Fruit fly (Drosophila melanogaster) whole organism, embryonic: Measurements from ENCODE around the gene CG13949.
A peak's percentile ranks its signal among the peaks of the same experiment; 100 is the strongest.

Experiments
- Atf3 ChIP-seq: fragments of 200-800 bp; sonication (Bioruptor generic); optimal IDR thresholded peaks from 3 replicates; lab custom pipeline; 2016; ENCODE audit warnings: missing biosample characterization, missing genetic modification characterization
- B-H2 ChIP-seq: fragments of 200-800 bp; sonication (Bioruptor generic); optimal IDR thresholded peaks from 2 replicates; lab custom pipeline; 2018; ENCODE audit warnings: missing biosample characterization, mild to moderate bottlenecking, missing genetic modification characterization
- Bdp1 ChIP-seq: fragments of 200-800 bp; sonication (Bioruptor generic); optimal IDR thresholded peaks from 3 replicates; lab custom pipeline; 2016; ENCODE audit warnings: missing biosample characterization, missing genetic modification characterization
- CG1024 ChIP-seq: fragments of 200-800 bp; sonication (Bioruptor generic); IDR thresholded peaks from 2 replicates; pipeline ENCODE4 v1.3.6; 2022; ENCODE audit warnings: missing biosample characterization, missing genetic modification characterization
- CG10321 ChIP-seq: fragments of 200-800 bp; sonication (Bioruptor generic); IDR thresholded peaks from 2 replicates; pipeline ENCODE4 v1.3.6; 2022; ENCODE audit warnings: missing biosample characterization, missing genetic modification characterization
- CG10431 ChIP-seq: fragments of 200-800 bp; sonication (Bioruptor generic); optimal IDR thresholded peaks from 3 replicates; lab custom pipeline; 2018; ENCODE audit warnings: missing biosample characterization, mild to moderate bottlenecking, missing genetic modification characterization
- CG11085 ChIP-seq: fragments of 200-800 bp; sonication (Bioruptor generic); IDR thresholded peaks from 2 replicates; pipeline ENCODE4 v1.3.6; 2022; ENCODE audit warnings: missing biosample characterization, missing genetic modification characterization
- CG12071 ChIP-seq: fragments of 200-800 bp; sonication (Bioruptor generic); optimal IDR thresholded peaks from 3 replicates; lab custom pipeline; 2018; ENCODE audit warnings: missing biosample characterization, mild to moderate bottlenecking, missing genetic modification characterization
- CG12236 ChIP-seq: fragments of 200-800 bp; sonication (Bioruptor generic); optimal IDR thresholded peaks from 2 replicates; lab custom pipeline; 2016; ENCODE audit warnings: missing biosample characterization, missing genetic modification characterization
- CG12391 ChIP-seq: fragments of 200-800 bp; sonication (Bioruptor generic); optimal IDR thresholded peaks from 3 replicates; lab custom pipeline; 2018; ENCODE audit warnings: missing biosample characterization, mild to moderate bottlenecking, missing genetic modification characterization, moderate library complexity
- CG15269 ChIP-seq: fragments of 200-800 bp; sonication (Bioruptor generic); optimal IDR thresholded peaks from 2 replicates; lab custom pipeline; 2018; ENCODE audit warnings: missing biosample characterization, mild to moderate bottlenecking, missing genetic modification characterization, moderate library complexity
- CG15696 ChIP-seq: fragments of 200-800 bp; sonication (Bioruptor generic); optimal IDR thresholded peaks from 2 replicates; lab custom pipeline; 2019; ENCODE audit warnings: missing biosample characterization, mild to moderate bottlenecking, missing genetic modification characterization, moderate library complexity
- CG17912 ChIP-seq: fragments of 200-800 bp; sonication (Bioruptor generic); optimal IDR thresholded peaks from 2 replicates; lab custom pipeline; 2018; ENCODE audit warnings: missing biosample characterization, mild to moderate bottlenecking, missing genetic modification characterization
- CG18599 ChIP-seq: fragments of 200-800 bp; sonication (Bioruptor generic); optimal IDR thresholded peaks from 3 replicates; lab custom pipeline; 2017; ENCODE audit warnings: missing biosample characterization, missing genetic modification characterization, mild to moderate bottlenecking, moderate library complexity, missing genetic modification reagents
- CG30431 ChIP-seq: fragments of 200-800 bp; sonication (Bioruptor generic); optimal IDR thresholded peaks from 2 replicates; lab custom pipeline; 2017; ENCODE audit warnings: missing biosample characterization, missing genetic modification characterization
- CG32767 ChIP-seq: fragments of 200-800 bp; sonication (Bioruptor generic); IDR thresholded peaks from 2 replicates; pipeline ENCODE4 v1.3.6; 2022; ENCODE audit warnings: missing biosample characterization, missing genetic modification characterization
- CG3281 ChIP-seq: fragments of 200-800 bp; sonication (Bioruptor generic); optimal IDR thresholded peaks from 3 replicates; lab custom pipeline; 2017; ENCODE audit warnings: missing biosample characterization, mild to moderate bottlenecking, missing genetic modification characterization
- CG6791 ChIP-seq: fragments of 200-800 bp; sonication (Bioruptor generic); IDR thresholded peaks from 3 replicates; pipeline ENCODE4 v1.3.6; 2022; ENCODE audit warnings: missing biosample characterization, missing genetic modification characterization; ENCODE audit not compliant: partially characterized antibody
- CG7372 ChIP-seq: fragments of 200-800 bp; sonication (Bioruptor generic); IDR thresholded peaks from 2 replicates; pipeline ENCODE4 v1.3.6; 2022; ENCODE audit warnings: missing biosample characterization, missing genetic modification characterization
- CG7839 ChIP-seq: fragments of 200-800 bp; sonication (Bioruptor generic); optimal IDR thresholded peaks from 3 replicates; lab custom pipeline; 2018; ENCODE audit warnings: missing biosample characterization, mild to moderate bottlenecking, missing genetic modification characterization, moderate library complexity
- CG7963 ChIP-seq: fragments of 200-800 bp; sonication (Bioruptor generic); IDR thresholded peaks from 3 replicates; pipeline ENCODE4 v1.3.6; 2022; ENCODE audit warnings: missing biosample characterization, missing genetic modification characterization; ENCODE audit not compliant: partially characterized antibody
- D ChIP-seq, 2 experiments: fragments of 200-800 bp in 1 of 2; fragments of >200 bp in 1 of 2; sonication (Bioruptor generic) in 1 of 2; optimal IDR thresholded peaks; 2 replicates in 1 of 2; 3 replicates in 1 of 2; lab custom pipeline; 2017; ENCODE audit warnings: mild to moderate bottlenecking in 1 of 2, missing biosample characterization in 1 of 2, missing genetic modification characterization in 1 of 2, missing genetic modification reagents in 1 of 2
- ERR ChIP-seq: fragments of 200-800 bp; sonication (Bioruptor generic); optimal IDR thresholded peaks from 2 replicates; lab custom pipeline; 2016; ENCODE audit warnings: missing biosample characterization, missing genetic modification characterization
- Gug ChIP-seq: fragments of 200-800 bp; sonication (Bioruptor generic); IDR thresholded peaks from 4 replicates; pipeline ENCODE4 v1.3.6; 2022; ENCODE audit warnings: missing biosample characterization, missing genetic modification characterization
- H2.0 ChIP-seq: fragments of 200-800 bp; sonication (Bioruptor generic); IDR thresholded peaks from 2 replicates; pipeline ENCODE4 v1.3.6; 2022; ENCODE audit warnings: missing biosample characterization, missing genetic modification characterization
- Lpt ChIP-seq: fragments of >200 bp; optimal IDR thresholded peaks from 2 replicates; lab custom pipeline; 2018; ENCODE audit warnings: missing biosample characterization, missing genetic modification characterization
- Med ChIP-seq: fragments of 200-800 bp; sonication (Bioruptor generic); peaks from one replicate; lab custom pipeline; 2016; ENCODE audit warnings: missing biosample characterization, missing genetic modification characterization, mild to moderate bottlenecking, inconsistent platforms, moderate library complexity
- Poxn ChIP-seq: fragments of 200-800 bp; sonication (Bioruptor generic); IDR thresholded peaks from 2 replicates; pipeline ENCODE4 v1.3.6; 2022; ENCODE audit warnings: missing biosample characterization, missing genetic modification characterization
- Six4 ChIP-seq: fragments of 200-800 bp; sonication (Bioruptor generic); optimal IDR thresholded peaks from 2 replicates; lab custom pipeline; 2016; ENCODE audit warnings: missing biosample characterization, missing genetic modification characterization
- amos ChIP-seq: fragments of 200-800 bp; sonication (Bioruptor generic); IDR thresholded peaks from 2 replicates; pipeline ENCODE4 v1.3.6; 2022; ENCODE audit warnings: missing biosample characterization, missing genetic modification characterization; ENCODE audit not compliant: partially characterized antibody
- btn ChIP-seq: fragments of 200-800 bp; sonication (Bioruptor generic); optimal IDR thresholded peaks from 2 replicates; lab custom pipeline; 2016; ENCODE audit warnings: missing biosample characterization, missing genetic modification characterization
- chinmo ChIP-seq: fragments of 200-800 bp; sonication (Bioruptor generic); IDR thresholded peaks from 4 replicates; pipeline ENCODE4 v1.3.6; 2022; ENCODE audit warnings: missing biosample characterization, missing genetic modification characterization; ENCODE audit not compliant: partially characterized antibody
- dysf ChIP-seq: fragments of 200-800 bp; sonication (Bioruptor generic); IDR thresholded peaks from 3 replicates; pipeline ENCODE4 v1.3.6; 2022; ENCODE audit warnings: missing biosample characterization, missing genetic modification characterization
- ems ChIP-seq: fragments of 200-800 bp; sonication (Bioruptor generic); optimal IDR thresholded peaks from 3 replicates; lab custom pipeline; 2016; ENCODE audit warnings: missing biosample characterization, missing genetic modification characterization
- exex ChIP-seq: fragments of 200-800 bp; sonication (Bioruptor generic); optimal IDR thresholded peaks from 4 replicates; lab custom pipeline; 2018; ENCODE audit warnings: missing biosample characterization, mild to moderate bottlenecking, missing genetic modification characterization, moderate library complexity
- eyg ChIP-seq: fragments of 200-800 bp; sonication (Bioruptor generic); optimal IDR thresholded peaks from 3 replicates; lab custom pipeline; 2016; ENCODE audit warnings: missing biosample characterization, missing genetic modification characterization
- grn ChIP-seq: fragments of 200-800 bp; sonication (Bioruptor generic); optimal IDR thresholded peaks from 3 replicates; lab custom pipeline; 2017; ENCODE audit warnings: missing biosample characterization, missing genetic modification characterization
- gsb-n ChIP-seq: fragments of 200-800 bp; sonication (Bioruptor generic); optimal IDR thresholded peaks from 3 replicates; lab custom pipeline; 2018; ENCODE audit warnings: missing biosample characterization, mild to moderate bottlenecking, missing genetic modification characterization
- lab ChIP-seq: fragments of 200-800 bp; sonication (Bioruptor generic); optimal IDR thresholded peaks from 3 replicates; lab custom pipeline; 2017; ENCODE audit warnings: missing biosample characterization, missing genetic modification characterization, mild to moderate bottlenecking, moderate library complexity, missing genetic modification reagents
- mirr ChIP-seq: fragments of 200-800 bp; sonication (Bioruptor generic); optimal IDR thresholded peaks from 3 replicates; lab custom pipeline; 2018; ENCODE audit warnings: missing biosample characterization, mild to moderate bottlenecking, missing genetic modification characterization
- onecut ChIP-seq: fragments of 200-800 bp; sonication (Bioruptor generic); IDR thresholded peaks from 2 replicates; pipeline ENCODE4 v1.3.6; 2022; ENCODE audit warnings: missing biosample characterization, missing genetic modification characterization
- org-1 ChIP-seq: fragments of 200-800 bp; sonication (Bioruptor generic); optimal IDR thresholded peaks from 2 replicates; lab custom pipeline; 2017; ENCODE audit warnings: missing biosample characterization, missing genetic modification characterization
- ro ChIP-seq: fragments of 200-800 bp; sonication (Bioruptor generic); IDR thresholded peaks from 2 replicates; pipeline ENCODE4 v1.3.6; 2022; ENCODE audit warnings: missing biosample characterization, missing genetic modification characterization
- run ChIP-seq: fragments of 200-800 bp; sonication (Bioruptor generic); optimal IDR thresholded peaks from 3 replicates; lab custom pipeline; 2018; ENCODE audit warnings: missing biosample characterization, mild to moderate bottlenecking, missing genetic modification characterization
- sens ChIP-seq: fragments of 200-800 bp; sonication (Bioruptor generic); peaks from one replicate; lab custom pipeline; 2016; ENCODE audit warnings: missing biosample characterization, missing genetic modification characterization
- shn ChIP-seq: fragments of 200-800 bp; sonication (Bioruptor generic); optimal IDR thresholded peaks from 3 replicates; lab custom pipeline; 2016; ENCODE audit warnings: missing biosample characterization, missing genetic modification characterization
- sug ChIP-seq: fragments of 200-800 bp; optimal IDR thresholded peaks from 2 replicates; lab custom pipeline; 2019; ENCODE audit warnings: missing biosample characterization, mild to moderate bottlenecking, missing genetic modification characterization, moderate library complexity

CG13949 gene

dm6 chr2L:837989-838388, 17.1 kb upstream of the CG13949 start (continued):
- TF ChIP-seq CG3281 = no peak
- no peak for TF ChIP-seq Poxn
- no peak for TF ChIP-seq Lpt (GFP tag; lab: Kevin White, UChicago)
- no peak for TF ChIP-seq CG17912 (GFP tag; lab: Kevin White, UChicago)
- no peak for TF ChIP-seq ro (GFP tag; lab: Robert Waterston, UW)
- TF ChIP-seq CG30431 (GFP tag; lab: Kevin White, UChicago) = no peak
- no peak for TF ChIP-seq CG10321 (GFP tag; lab: Robert Waterston, UW)
- peak; percentile 26 for TF ChIP-seq Bdp1 (GFP tag; lab: Kevin White, UChicago)
- TF ChIP-seq gsb-n (tag; lab: Kevin White, UChicago) = no peak
- no peak for TF ChIP-seq run (tag; lab: Kevin White, UChicago)
- no peak for TF ChIP-seq CG12236 (GFP tag; lab: Kevin White, UChicago)
- no peak for TF ChIP-seq eyg (GFP tag; lab: Kevin White, UChicago)
- no peak for TF ChIP-seq CG32767 (GFP tag; lab: Robert Waterston, UW)
- TF ChIP-seq ems = no peak
- no peak for TF ChIP-seq CG12071 (GFP tag; lab: Kevin White, UChicago)
- no peak for TF ChIP-seq shn (GFP tag; lab: Kevin White, UChicago)
- no peak for TF ChIP-seq org-1
- no peak for TF ChIP-seq ERR
- no peak for TF ChIP-seq Gug (GFP tag; lab: Robert Waterston, UW)
- TF ChIP-seq CG7839 = peak; percentile 45
- no peak for TF ChIP-seq CG15696 (tag; lab: Kevin White, UChicago)
- TF ChIP-seq Six4 (GFP tag; lab: Kevin White, UChicago) = no peak
- no peak for TF ChIP-seq onecut (GFP tag; lab: Robert Waterston, UW)
- TF ChIP-seq lab (GFP tag; lab: Kevin White, UChicago) = no peak
- TF ChIP-seq CG11085 = no peak
- TF ChIP-seq CG1024 = peak; percentile 67
- TF ChIP-seq CG15269 (tag; lab: Kevin White, UChicago) = peak; percentile 53
- no peak for TF ChIP-seq B-H2 (GFP tag; lab: Kevin White, UChicago)
- no peak for TF ChIP-seq CG7963 (GFP tag; lab: Robert Waterston, UW)
- TF ChIP-seq chinmo = 0 out of 4 replicates have a peak, but pooled peaks have one; percentile 7
- TF ChIP-seq CG10431 (GFP tag; lab: Kevin White, UChicago) = no peak
- TF ChIP-seq CG12391 (tag; lab: Kevin White, UChicago) = peak; percentile 53
- TF ChIP-seq D (optimal IDR thresholded peaks at IDR 0.05; lab: Kevin White, UChicago) = no peak
- no peak for TF ChIP-seq D (GFP tag; optimal IDR thresholded peaks at IDR 0.05; lab: Kevin White, UChicago)
- TF ChIP-seq H2.0 (GFP tag; lab: Robert Waterston, UW) = no peak
- TF ChIP-seq amos (GFP tag; lab: Robert Waterston, UW) = no peak
- peak; percentile 19 for TF ChIP-seq Atf3 (GFP tag; lab: Kevin White, UChicago)
- TF ChIP-seq sens = peak; percentile 89
- no peak for TF ChIP-seq CG7372
- no peak for TF ChIP-seq CG6791 (GFP tag; lab: Robert Waterston, UW)

DNA sequence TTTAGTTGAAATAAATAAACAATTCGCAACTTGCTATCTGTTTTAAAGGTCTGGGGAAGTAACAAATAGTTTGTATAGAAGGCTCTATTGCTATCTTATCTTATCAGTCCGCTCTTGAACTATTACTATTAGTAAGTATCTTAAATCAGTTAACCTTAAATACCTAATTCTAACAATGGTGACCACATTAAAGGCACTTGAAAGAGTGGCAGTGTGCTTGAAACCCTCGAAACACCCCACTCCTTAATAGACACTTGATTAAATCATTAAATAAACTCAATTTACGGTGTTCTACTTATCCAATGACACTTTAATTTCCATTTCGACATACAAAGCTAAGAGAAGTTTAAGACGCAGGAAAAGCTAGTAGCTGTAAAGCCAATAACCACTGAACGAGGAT, 16.4 kb upstream of the CG13949 start:
- peak; percentile 62 for TF ChIP-seq mirr (GFP tag; lab: Kevin White, UChicago)
- TF ChIP-seq sug = peak; percentile 29
- peak; percentile 3 for TF ChIP-seq CG18599 (GFP tag; lab: Kevin White, UChicago)
- TF ChIP-seq grn (GFP tag; lab: Kevin White, UChicago) = peak; percentile 22
- TF ChIP-seq exex (tag; lab: Kevin White, UChicago) = peak; percentile 97
- no peak for TF ChIP-seq btn (GFP tag; lab: Kevin White, UChicago)
- no peak for TF ChIP-seq dysf (GFP tag; lab: Robert Waterston, UW)
- peak; percentile 3 for TF ChIP-seq Med (GFP tag; lab: Kevin White, UChicago)
